Fruit fly (Drosophila melanogaster): Measurements from ENCODE around the gene CG1571.

DNA sequence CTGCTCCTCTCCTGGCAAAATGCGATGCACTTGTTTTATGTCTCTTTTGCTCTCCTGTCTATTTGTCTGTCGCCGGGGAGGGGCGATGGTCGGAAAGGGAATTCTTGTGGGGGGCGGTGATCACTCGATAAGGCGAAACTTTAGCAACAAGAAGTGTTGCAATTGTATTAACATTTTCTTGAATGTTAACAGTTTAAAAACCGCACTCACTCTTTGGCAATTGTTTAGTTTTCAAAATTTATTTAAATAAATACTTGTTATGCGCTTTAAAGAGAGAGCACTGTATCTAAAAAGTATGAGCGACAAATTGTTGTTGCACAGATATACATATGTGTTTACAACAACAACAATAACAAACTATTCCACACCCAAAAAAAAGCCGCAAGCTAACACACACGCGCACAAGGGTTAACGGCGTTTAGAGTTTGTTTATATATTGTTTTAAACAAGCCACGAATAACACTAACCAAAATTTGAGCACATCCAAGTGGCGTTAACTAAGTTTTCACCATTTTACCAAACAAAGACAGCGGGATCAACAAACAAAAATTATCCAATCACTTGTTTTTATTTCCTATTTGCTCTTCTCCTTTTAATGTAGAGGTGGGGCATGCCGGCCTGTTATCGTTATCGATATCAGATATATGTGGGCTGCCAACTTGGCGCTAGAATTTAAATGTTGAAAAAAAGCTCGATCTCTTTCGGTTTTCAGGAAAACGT is 26.0 kb downstream of the CG1571 start, which contains the start of gene CG2258:
- TF ChIP-seq insv (optimal IDR thresholded peaks at IDR 0.05) (no peak), psq (optimal IDR thresholded peaks at IDR 0.05) (no peak), ttk (optimal IDR thresholded peaks at IDR 0.05) (no peak), h (optimal IDR thresholded peaks at IDR 0.05) (no peak)
